Fruit fly (Drosophila melanogaster): ENCODE results near the gene CG16984.

DNA sequence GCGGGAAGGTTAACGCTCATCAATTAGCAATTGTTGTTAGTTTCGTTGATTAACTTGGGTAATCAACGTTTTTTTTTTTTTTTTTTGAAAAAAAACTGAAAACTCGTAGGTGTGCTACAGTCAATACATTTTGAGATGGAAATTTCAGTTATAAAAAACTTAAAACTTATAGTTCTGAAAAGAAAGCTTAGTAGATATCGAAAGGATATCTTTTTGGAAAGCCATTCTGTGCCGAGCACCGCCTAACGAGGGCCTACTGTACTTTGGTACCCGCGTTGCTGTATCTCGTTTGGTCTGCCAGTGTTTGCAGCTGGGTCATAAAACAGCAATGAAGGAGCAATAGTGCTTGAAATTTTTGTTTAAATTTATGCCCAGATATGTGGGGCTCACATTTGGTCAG, 23.6 kb upstream of the CG16984 start:
- TF ChIP-seq CTCF (optimal IDR thresholded peaks at IDR 0.05) (no peak), CG8478 (optimal IDR thresholded peaks at IDR 0.05) (no peak)
